Fruit fly (Drosophila melanogaster) whole organism, embryonic: ENCODE results near the gene CG31233.

Experiments used
- Bteb2 ChIP-seq: fragments of 200-800 bp; sonication (Bioruptor generic); optimal IDR thresholded peaks from 2 replicates; lab custom pipeline; 2016; ENCODE audit warnings: missing biosample characterization, missing genetic modification characterization
- CG10462 ChIP-seq: fragments of 200-800 bp; sonication (Bioruptor generic); optimal IDR thresholded peaks from 2 replicates; lab custom pipeline; 2016; ENCODE audit warnings: missing biosample characterization, missing genetic modification characterization
- Gug ChIP-seq: fragments of 200-800 bp; sonication (Bioruptor generic); IDR thresholded peaks from 4 replicates; pipeline ENCODE4 v1.3.6; 2022; ENCODE audit warnings: missing biosample characterization, missing genetic modification characterization
- Jarid2 ChIP-seq: fragments of 200-800 bp; sonication (Bioruptor generic); optimal IDR thresholded peaks from 3 replicates; lab custom pipeline; 2017; ENCODE audit warnings: mild to moderate bottlenecking, missing biosample characterization, missing genetic modification reagents, missing genetic modification characterization
- TFAM ChIP-seq: fragments of 200-800 bp; sonication (Bioruptor generic); optimal IDR thresholded peaks from 2 replicates; lab custom pipeline; 2017; ENCODE audit warnings: missing biosample characterization, missing genetic modification characterization, inconsistent platforms
- klu ChIP-seq: fragments of 200-800 bp; sonication (Bioruptor generic); IDR thresholded peaks from 2 replicates; pipeline ENCODE4 v1.3.6; 2022; ENCODE audit warnings: missing biosample characterization, missing genetic modification characterization
- pnt ChIP-seq: fragments of 200-800 bp; sonication (Bioruptor generic); optimal IDR thresholded peaks from 3 replicates; lab custom pipeline; 2016; ENCODE audit warnings: missing biosample characterization, missing genetic modification characterization
- ttk ChIP-seq: fragments of 200-800 bp; sonication (Bioruptor generic); IDR thresholded peaks from 2 replicates; pipeline ENCODE4 v2.1.2; 2022; ENCODE audit warnings: missing biosample characterization, missing genetic modification characterization
- unpg ChIP-seq: fragments of 200-800 bp; sonication (Bioruptor generic); optimal IDR thresholded peaks from 3 replicates; lab custom pipeline; 2018; ENCODE audit warnings: missing biosample characterization, mild to moderate bottlenecking, missing genetic modification characterization, moderate library complexity

dm6 chr3R:21793760-21794159, 44.1 kb downstream of the CG31233 start:
- TF ChIP-seq CG10462 (no peak), Jarid2 (GFP tag; lab: Kevin White, UChicago) (no peak), unpg (GFP tag; lab: Kevin White, UChicago) (no peak), ttk (no peak), TFAM (GFP tag; lab: Kevin White, UChicago) (no peak), klu (GFP tag; lab: Robert Waterston, UW) (no peak), pnt (no peak), Gug (no peak), Bteb2 (no peak)
